Fruit fly (Drosophila melanogaster) whole organism, pupa: Measurements from ENCODE around the gene Muc68D.

Experiments used
- CG10348 ChIP-seq: fragments of 200-800 bp; sonication (Bioruptor generic); IDR thresholded peaks from 2 replicates; pipeline ENCODE4 v1.3.6; 2022; ENCODE audit warnings: missing biosample characterization, missing genetic modification characterization
- CG12605 ChIP-seq: fragments of 200-800 bp; sonication (Bioruptor generic); IDR thresholded peaks from 2 replicates; pipeline ENCODE4 v1.3.6; 2022; ENCODE audit warnings: missing biosample characterization, missing genetic modification characterization
- CG13204 ChIP-seq: fragments of 200-800 bp; sonication (Bioruptor generic); optimal IDR thresholded peaks from 2 replicates; lab custom pipeline; 2018; ENCODE audit warnings: missing biosample characterization, mild to moderate bottlenecking, missing genetic modification characterization, moderate library complexity
- CG14655 ChIP-seq: fragments of 200-800 bp; sonication (Bioruptor generic); optimal IDR thresholded peaks from 3 replicates; lab custom pipeline; 2017; ENCODE audit warnings: mild to moderate bottlenecking, missing biosample characterization, missing genetic modification reagents, missing genetic modification characterization
- CG15710 ChIP-seq: fragments of 200-800 bp; sonication (Bioruptor generic); optimal IDR thresholded peaks from 2 replicates; lab custom pipeline; 2018; ENCODE audit warnings: missing biosample characterization, mild to moderate bottlenecking, missing genetic modification characterization, moderate library complexity
- CG17806 ChIP-seq: fragments of 200-800 bp; sonication (Bioruptor generic); optimal IDR thresholded peaks from 2 replicates; lab custom pipeline; 2018; ENCODE audit warnings: missing biosample characterization, mild to moderate bottlenecking, missing genetic modification characterization, moderate library complexity
- CG32121 ChIP-seq: fragments of 200-800 bp; sonication (Bioruptor generic); IDR thresholded peaks from 2 replicates; pipeline ENCODE4 v1.3.6; 2022; ENCODE audit warnings: missing biosample characterization, missing genetic modification characterization
- CG34367 ChIP-seq: fragments of 200-800 bp; sonication (Bioruptor generic); optimal IDR thresholded peaks from 2 replicates; lab custom pipeline; 2018; ENCODE audit warnings: missing biosample characterization, mild to moderate bottlenecking, missing genetic modification characterization
- CG4496 ChIP-seq: fragments of 200-800 bp; sonication (Bioruptor generic); IDR thresholded peaks from 3 replicates; pipeline ENCODE4 v1.3.6; 2022; ENCODE audit warnings: missing biosample characterization, missing genetic modification characterization
- CG8159 ChIP-seq: fragments of 200-800 bp; sonication (Bioruptor generic); optimal IDR thresholded peaks from 3 replicates; lab custom pipeline; 2018; ENCODE audit warnings: missing biosample characterization, mild to moderate bottlenecking, missing genetic modification characterization, moderate library complexity
- CG8301 ChIP-seq: fragments of 200-800 bp; sonication (Bioruptor generic); optimal IDR thresholded peaks from 2 replicates; lab custom pipeline; 2018; ENCODE audit warnings: missing biosample characterization, mild to moderate bottlenecking, missing genetic modification characterization
- CG9948 ChIP-seq: fragments of 200-800 bp; sonication (Bioruptor generic); optimal IDR thresholded peaks from 2 replicates; lab custom pipeline; 2018; ENCODE audit warnings: missing biosample characterization, mild to moderate bottlenecking, missing genetic modification characterization, moderate library complexity
- D1 ChIP-seq: fragments of 200-800 bp; sonication (Bioruptor generic); optimal IDR thresholded peaks from 2 replicates; lab custom pipeline; 2018; ENCODE audit warnings: missing biosample characterization, mild to moderate bottlenecking, missing genetic modification characterization, moderate library complexity
- EcR ChIP-seq: fragments of 200-800 bp; sonication (Bioruptor generic); optimal IDR thresholded peaks from 3 replicates; lab custom pipeline; 2019; ENCODE audit warnings: missing biosample characterization, missing genetic modification characterization, mild to moderate bottlenecking, moderate library complexity, missing genetic modification reagents
- Ets98B ChIP-seq: fragments of 200-800 bp; sonication (Bioruptor generic); IDR thresholded peaks from 2 replicates; pipeline ENCODE4 v1.3.6; 2022; ENCODE audit warnings: missing biosample characterization, missing genetic modification characterization
- Pif1A ChIP-seq: fragments of 200-800 bp; sonication (Bioruptor generic); optimal IDR thresholded peaks from 3 replicates; lab custom pipeline; 2016; ENCODE audit warnings: missing biosample characterization, missing genetic modification characterization
- Pif1B ChIP-seq: fragments of 200-800 bp; sonication (Bioruptor generic); optimal IDR thresholded peaks from 3 replicates; lab custom pipeline; 2016; ENCODE audit warnings: missing biosample characterization, missing genetic modification characterization
- Snoo ChIP-seq: fragments of 200-800 bp; sonication (Bioruptor generic); optimal IDR thresholded peaks from 3 replicates; lab custom pipeline; 2017; ENCODE audit warnings: missing biosample characterization, mild to moderate bottlenecking, missing genetic modification characterization, inconsistent platforms
- fd96Ca ChIP-seq: fragments of 200-800 bp; sonication (Bioruptor generic); IDR thresholded peaks from 3 replicates; pipeline ENCODE4 v1.3.6; 2022; ENCODE audit warnings: missing biosample characterization, missing genetic modification characterization
- gl ChIP-seq: fragments of 200-800 bp; sonication (Bioruptor generic); optimal IDR thresholded peaks from 2 replicates; lab custom pipeline; 2018; ENCODE audit warnings: missing biosample characterization, mild to moderate bottlenecking, missing genetic modification characterization
- rn ChIP-seq: fragments of 200-800 bp; sonication (Bioruptor generic); IDR thresholded peaks from 2 replicates; pipeline ENCODE4 v1.3.6; 2022; ENCODE audit warnings: missing biosample characterization, missing genetic modification characterization

The Muc68D gene

dm6 chr3L:11814655-11815054, 42.7 kb upstream of the Muc68D start, which contains the start of gene Cubn2:
Cubn2 (minus strand) TSS chr3L:11814755.
- no peak for TF ChIP-seq CG13204 (GFP tag; lab: Kevin White, UChicago)
- no peak for TF ChIP-seq CG10348 (GFP tag; lab: Robert Waterston, UW)
- TF ChIP-seq CG9948 (tag; lab: Kevin White, UChicago): no peak
- TF ChIP-seq Pif1B (GFP tag; lab: Kevin White, UChicago): no peak
- no peak for TF ChIP-seq CG15710
- no peak for TF ChIP-seq Pif1A (GFP tag; lab: Kevin White, UChicago)
- TF ChIP-seq Ets98B (GFP tag; lab: Robert Waterston, UW): no peak
- no peak for TF ChIP-seq CG4496 (GFP tag; lab: Robert Waterston, UW)

DNA sequence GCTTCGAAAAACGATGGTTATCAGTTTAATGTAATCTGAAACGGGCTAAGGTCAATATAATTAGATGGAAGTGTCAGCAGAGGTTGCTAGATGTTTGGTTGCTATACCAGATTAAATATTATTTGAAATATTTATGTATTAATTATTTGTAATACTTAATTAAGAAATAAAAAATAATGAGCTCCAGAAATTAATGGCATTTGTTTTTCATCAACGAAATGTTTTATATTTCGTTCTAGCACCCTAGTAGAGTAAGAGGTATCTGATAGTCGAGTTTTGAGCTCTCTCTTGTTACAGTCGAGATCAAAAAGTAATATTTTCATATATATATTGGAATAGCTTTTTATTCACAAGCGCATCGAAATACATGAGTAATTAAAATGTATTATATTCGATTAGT, 29.7 kb upstream of the Muc68D start:
- TF ChIP-seq CG8301 (no peak), gl (no peak), CG9948 (tag; lab: Kevin White, UChicago) (no peak), CG14655 (GFP tag; lab: Kevin White, UChicago) (no peak), D1 (tag; lab: Kevin White, UChicago) (no peak), CG4496 (GFP tag; lab: Robert Waterston, UW) (no peak), CG13204 (GFP tag; lab: Kevin White, UChicago) (no peak), CG32121 (GFP tag; lab: Robert Waterston, UW) (no peak), Snoo (tag; lab: Kevin White, UChicago) (no peak), CG8159 (tag; lab: Kevin White, UChicago) (no peak)

DNA sequence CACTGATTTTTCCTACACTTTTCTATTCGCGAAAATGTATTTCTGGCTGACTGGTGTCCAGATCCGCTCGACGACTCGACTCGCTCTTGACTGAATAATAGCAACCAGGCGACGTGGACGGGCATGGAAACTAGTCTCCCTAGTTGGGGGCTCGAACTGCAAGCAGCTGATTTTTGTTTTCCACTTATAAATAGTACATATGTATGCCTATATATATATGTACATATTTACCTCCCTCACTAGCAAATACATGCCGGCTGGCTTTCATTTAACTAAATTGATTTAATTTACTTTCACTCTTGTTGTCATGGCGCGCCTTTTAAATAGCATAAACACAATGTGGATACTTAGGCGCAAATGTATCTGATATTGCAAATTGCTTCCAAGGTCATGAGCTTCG, 28.8 kb upstream of the Muc68D start, which contains the start of gene Gcat:
TSS of gene Gcat (minus strand) at position 101 of the 400 bp plus-strand sequence.
- no peak for TF ChIP-seq CG15710

DNA sequence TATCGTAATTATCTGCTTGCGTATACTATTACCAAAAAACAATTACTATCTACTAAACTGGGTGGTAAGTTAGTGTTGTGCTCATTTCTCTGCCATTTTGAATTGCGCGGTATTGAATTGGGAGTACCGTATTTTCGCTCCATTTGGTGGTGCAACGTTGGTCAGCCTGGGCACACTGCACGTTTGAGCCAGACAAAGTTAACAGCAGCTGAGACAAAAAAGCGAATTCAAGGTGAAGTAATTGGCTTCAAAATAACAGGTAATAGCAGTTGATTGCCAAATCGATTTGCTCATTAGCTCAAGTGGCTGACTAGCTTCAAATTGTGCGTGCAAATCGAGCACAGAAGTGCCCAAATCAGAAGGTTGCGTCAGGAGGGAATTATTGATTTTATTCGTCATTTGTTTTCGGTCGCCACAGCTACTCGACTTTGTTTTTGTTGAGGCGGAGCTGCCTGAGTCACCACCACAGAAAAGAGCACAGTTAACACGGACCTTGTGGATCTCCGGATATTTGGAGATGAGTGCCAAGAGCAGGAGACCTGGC, 23.6 kb upstream of the Muc68D start, which contains the start of gene Klp68D:
TSS of gene Klp68D (plus strand) at position 175 of the 544 bp plus-strand sequence.
- TF ChIP-seq CG14655 (GFP tag; lab: Kevin White, UChicago) (no peak), CG8159 (tag; lab: Kevin White, UChicago) (no peak), CG17806 (tag; lab: Kevin White, UChicago) (no peak), CG10348 (GFP tag; lab: Robert Waterston, UW) (no peak), gl (no peak), rn (GFP tag; lab: Robert Waterston, UW) (no peak), CG4496 (GFP tag; lab: Robert Waterston, UW) (no peak), fd96Ca (no peak), Pif1A (GFP tag; lab: Kevin White, UChicago) (no peak), Pif1B (GFP tag; lab: Kevin White, UChicago) (no peak), CG15710 (no peak), CG12605 (GFP tag; lab: Robert Waterston, UW) (no peak), CG9948 (tag; lab: Kevin White, UChicago) (no peak), Snoo (tag; lab: Kevin White, UChicago) (no peak), D1 (tag; lab: Kevin White, UChicago) (no peak)

DNA sequence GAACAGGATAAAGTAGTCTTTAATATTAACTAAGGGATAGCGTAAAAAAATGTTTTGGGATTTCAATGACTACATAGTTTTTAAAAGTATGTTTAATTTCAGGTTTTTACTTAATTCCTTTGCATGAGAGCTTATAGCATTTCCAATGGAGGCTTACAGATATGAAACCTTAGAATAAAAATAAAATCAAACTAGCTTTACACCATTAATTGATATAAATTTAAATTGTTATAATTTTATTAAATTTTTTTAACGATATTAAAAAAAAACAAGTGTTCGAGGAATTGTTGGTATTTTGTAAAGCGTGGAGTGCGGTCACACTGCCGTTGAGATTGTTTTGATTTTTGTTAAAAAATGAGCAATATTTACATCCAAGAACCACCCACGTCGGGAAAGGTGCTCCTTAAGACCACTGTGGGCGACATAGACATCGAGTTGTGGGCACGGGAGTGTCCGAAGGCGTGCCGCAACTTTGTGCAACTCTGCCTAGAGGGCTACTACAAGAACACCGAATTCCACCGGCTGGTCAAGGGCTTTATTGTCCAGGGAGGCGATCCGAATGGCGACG, 21.4 kb upstream of the Muc68D start, which contains the start of the genes twy and CG10907:
TSS of gene twy (minus strand) at position 51 of the 568 bp plus-strand sequence.
TSS of gene CG10907 (plus strand) at position 282 of the 568 bp plus-strand sequence.
- TF ChIP-seq CG13204 (GFP tag; lab: Kevin White, UChicago) (no peak), EcR (no peak), CG12605 (GFP tag; lab: Robert Waterston, UW) (no peak), CG4496 (GFP tag; lab: Robert Waterston, UW) (no peak), fd96Ca (no peak), CG8159 (tag; lab: Kevin White, UChicago) (no peak), Snoo (tag; lab: Kevin White, UChicago) (no peak), CG17806 (tag; lab: Kevin White, UChicago) (no peak), CG34367 (tag; lab: Kevin White, UChicago) (no peak), gl (no peak), CG15710 (no peak), Ets98B (GFP tag; lab: Robert Waterston, UW) (no peak), Pif1A (GFP tag; lab: Kevin White, UChicago) (no peak), rn (GFP tag; lab: Robert Waterston, UW) (no peak), CG9948 (tag; lab: Kevin White, UChicago) (no peak)
- TF ChIP-seq, all 21 proteins: peak for 0

DNA sequence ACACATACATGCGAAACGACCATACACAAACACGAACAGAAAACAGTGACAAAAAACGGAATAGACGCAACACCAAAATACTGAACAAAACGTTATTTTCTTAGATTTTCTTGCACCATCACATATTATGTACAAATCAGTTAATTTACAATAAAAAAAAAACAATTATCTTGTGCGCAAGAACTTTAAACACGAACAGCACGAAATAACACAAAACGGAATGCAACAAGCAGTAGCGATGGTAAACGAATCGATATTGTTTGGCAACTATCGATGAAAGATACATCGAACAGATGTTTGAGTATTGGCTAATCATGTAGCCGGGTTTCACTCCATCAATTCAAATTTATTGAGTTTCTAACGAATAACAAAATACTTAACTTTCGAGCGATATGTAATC, 17.8 kb upstream of the Muc68D start, which contains the start of gene Pi3K68D:
TSS of gene Pi3K68D (minus strand) at position 241 of the 400 bp plus-strand sequence.
- TF ChIP-seq CG8159 (tag; lab: Kevin White, UChicago): no peak
- no peak for TF ChIP-seq CG12605 (GFP tag; lab: Robert Waterston, UW)
- TF ChIP-seq CG17806 (tag; lab: Kevin White, UChicago): peak; percentile 19
